Fruit fly (Drosophila melanogaster): ENCODE data around the gene Rilpl.

DNA sequence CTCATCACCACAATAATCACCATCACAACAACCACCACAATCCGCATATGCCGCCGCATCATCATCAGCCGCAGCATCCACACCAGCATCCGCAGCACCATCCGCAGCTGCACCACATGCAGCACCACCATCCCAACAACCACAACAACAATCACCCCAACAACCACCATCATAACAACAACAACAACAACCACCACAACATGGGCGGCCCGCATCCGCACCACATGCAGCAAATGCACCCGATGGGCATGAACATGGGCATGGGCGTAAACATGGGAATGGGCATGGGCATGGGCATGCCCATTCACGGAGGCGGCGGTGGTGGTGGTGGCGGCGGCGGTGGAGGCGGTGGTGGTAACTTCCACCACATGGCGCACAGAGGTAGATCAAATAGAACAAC lies 20.2 kb upstream of the Rilpl start:
- TF ChIP-seq dsx (GFP tag; optimal IDR thresholded peaks at IDR 0.05; ENCODE audit: poor library complexity, severe bottlenecking) (no peak), esn (GFP tag; optimal IDR thresholded peaks at IDR 0.05) (no peak), CG3919 (GFP tag; optimal IDR thresholded peaks at IDR 0.05) (no peak), net (GFP tag; optimal IDR thresholded peaks at IDR 0.05) (no peak), Hr38 (GFP tag; optimal IDR thresholded peaks at IDR 0.05) (no peak), Smox (GFP tag; optimal IDR thresholded peaks at IDR 0.05) (no peak)
